Fruit fly (Drosophila melanogaster) whole organism, embryonic: ENCODE results near the gene Sar1.

Experiments
- ATbp ChIP-seq: fragments of 200-800 bp; sonication (Bioruptor generic); optimal IDR thresholded peaks from 2 replicates; lab custom pipeline; 2017; ENCODE audit warnings: missing biosample characterization, mild to moderate bottlenecking, missing genetic modification characterization, missing genetic modification reagents
- CG10274 ChIP-seq: fragments of 200-800 bp; sonication (Bioruptor generic); optimal IDR thresholded peaks from 3 replicates; lab custom pipeline; 2017; ENCODE audit warnings: missing biosample characterization, mild to moderate bottlenecking, missing genetic modification characterization
- CG10565 ChIP-seq: fragments of 200-800 bp; sonication (Bioruptor generic); optimal IDR thresholded peaks from 3 replicates; lab custom pipeline; 2016; ENCODE audit warnings: missing biosample characterization, mild to moderate bottlenecking, missing genetic modification characterization
- CG12391 ChIP-seq: fragments of 200-800 bp; sonication (Bioruptor generic); optimal IDR thresholded peaks from 3 replicates; lab custom pipeline; 2018; ENCODE audit warnings: missing biosample characterization, mild to moderate bottlenecking, missing genetic modification characterization, moderate library complexity
- CG12744 ChIP-seq: fragments of 200-800 bp; sonication (Bioruptor generic); optimal IDR thresholded peaks from 2 replicates; lab custom pipeline; 2016; ENCODE audit warnings: missing biosample characterization, missing genetic modification characterization
- CG14050 ChIP-seq: fragments of 200-800 bp; sonication (Bioruptor generic); IDR thresholded peaks from 3 replicates; pipeline ENCODE4 v1.3.6; 2022; ENCODE audit warnings: missing biosample characterization, missing genetic modification characterization
- CG15011 ChIP-seq: fragments of 200-800 bp; sonication (Bioruptor generic); optimal IDR thresholded peaks from 3 replicates; lab custom pipeline; 2018; ENCODE audit warnings: missing biosample characterization, mild to moderate bottlenecking, missing genetic modification characterization
- CG1602 ChIP-seq: fragments of 200-800 bp; sonication (Bioruptor generic); optimal IDR thresholded peaks from 3 replicates; lab custom pipeline; 2016; ENCODE audit warnings: missing biosample characterization, missing genetic modification characterization
- CG1603 ChIP-seq: fragments of 200-800 bp; sonication (Bioruptor generic); optimal IDR thresholded peaks from 2 replicates; lab custom pipeline; 2019; ENCODE audit warnings: missing biosample characterization, mild to moderate bottlenecking, missing genetic modification characterization, moderate library complexity
- CG18599 ChIP-seq: fragments of 200-800 bp; sonication (Bioruptor generic); optimal IDR thresholded peaks from 3 replicates; lab custom pipeline; 2017; ENCODE audit warnings: missing biosample characterization, missing genetic modification characterization, mild to moderate bottlenecking, moderate library complexity, missing genetic modification reagents
- CG2199 ChIP-seq: fragments of 200-800 bp; sonication (Bioruptor generic); IDR thresholded peaks from 3 replicates; pipeline ENCODE4 v1.3.6; 2022; ENCODE audit warnings: missing biosample characterization, missing genetic modification characterization
- CG30403 ChIP-seq: fragments of 200-800 bp; sonication (Bioruptor generic); optimal IDR thresholded peaks from 3 replicates; lab custom pipeline; 2016; ENCODE audit warnings: missing biosample characterization, missing genetic modification characterization
- CG31441 ChIP-seq: fragments of 200-800 bp; sonication (Bioruptor generic); IDR thresholded peaks from 2 replicates; pipeline ENCODE4 v1.3.6; 2022; ENCODE audit warnings: missing biosample characterization, missing genetic modification characterization
- CG33213 ChIP-seq: fragments of 200-800 bp; sonication (Bioruptor generic); optimal IDR thresholded peaks from 3 replicates; lab custom pipeline; 2016; ENCODE audit warnings: missing biosample characterization, missing genetic modification characterization
- CG6254 ChIP-seq: fragments of 200-800 bp; sonication (Bioruptor generic); optimal IDR thresholded peaks from 3 replicates; lab custom pipeline; 2017; ENCODE audit warnings: mild to moderate bottlenecking, missing biosample characterization, missing genetic modification reagents, missing genetic modification characterization
- CG7745 ChIP-seq: fragments of 200-800 bp; sonication (Bioruptor generic); optimal IDR thresholded peaks from 2 replicates; lab custom pipeline; 2018; ENCODE audit warnings: missing biosample characterization, mild to moderate bottlenecking, missing genetic modification characterization, moderate library complexity
- CG8478 ChIP-seq: fragments of >200 bp; optimal IDR thresholded peaks from 2 replicates; lab custom pipeline; 2018
- CG9215 ChIP-seq: fragments of 200-800 bp; sonication (Bioruptor generic); IDR thresholded peaks from 2 replicates; pipeline ENCODE4 v1.3.6; 2022; ENCODE audit warnings: missing biosample characterization, missing genetic modification characterization
- CG9932 ChIP-seq: fragments of 200-800 bp; sonication (Bioruptor generic); IDR thresholded peaks from 2 replicates; pipeline ENCODE4 v1.3.6; 2022; ENCODE audit warnings: missing biosample characterization, missing genetic modification characterization
- D19B ChIP-seq: fragments of 200-800 bp; sonication (Bioruptor generic); optimal IDR thresholded peaks from 2 replicates; lab custom pipeline; 2017; ENCODE audit warnings: missing biosample characterization, mild to moderate bottlenecking, missing genetic modification characterization
- Hr51 ChIP-seq, 2 experiments: fragments of 200-800 bp; sonication (Bioruptor generic); optimal IDR thresholded peaks; 2 replicates in 1 of 2; 3 replicates in 1 of 2; lab custom pipeline; 2016 to 2018; ENCODE audit warnings: missing biosample characterization in 2 of 2, missing genetic modification characterization in 2 of 2, mild to moderate bottlenecking in 1 of 2, moderate library complexity in 1 of 2
- Kr ChIP-seq: fragments of 200-800 bp; sonication (Bioruptor generic); optimal IDR thresholded peaks from 2 replicates; lab custom pipeline; 2017; ENCODE audit warnings: missing biosample characterization, mild to moderate bottlenecking, missing genetic modification characterization
- NC2β ChIP-seq: fragments of 200-800 bp; sonication (Bioruptor generic); optimal IDR thresholded peaks from 2 replicates; lab custom pipeline; 2016; ENCODE audit warnings: missing biosample characterization, missing genetic modification characterization
- Oli ChIP-seq: fragments of 200-800 bp; sonication (Bioruptor generic); optimal IDR thresholded peaks from 2 replicates; lab custom pipeline; 2018; ENCODE audit warnings: missing biosample characterization, mild to moderate bottlenecking, missing genetic modification characterization, moderate library complexity
- Side ChIP-seq: fragments of 200-800 bp; sonication (Bioruptor generic); optimal IDR thresholded peaks from 2 replicates; lab custom pipeline; 2016; ENCODE audit warnings: missing biosample characterization, missing genetic modification characterization
- Sox102F ChIP-seq: fragments of 200-800 bp; sonication (Bioruptor generic); optimal IDR thresholded peaks from 2 replicates; lab custom pipeline; 2018; ENCODE audit warnings: missing biosample characterization, mild to moderate bottlenecking, missing genetic modification characterization, moderate library complexity
- Xbp1 ChIP-seq: fragments of 200-800 bp; sonication (Bioruptor generic); optimal IDR thresholded peaks from 3 replicates; lab custom pipeline; 2016; ENCODE audit warnings: missing biosample characterization, mild to moderate bottlenecking, missing genetic modification characterization
- ab ChIP-seq: fragments of 200-800 bp; sonication (Bioruptor generic); optimal IDR thresholded peaks from 2 replicates; lab custom pipeline; 2016; ENCODE audit warnings: missing biosample characterization, missing genetic modification characterization
- al ChIP-seq: fragments of 200-800 bp; sonication (Bioruptor generic); IDR thresholded peaks from 2 replicates; pipeline ENCODE4 v1.3.6; 2022; ENCODE audit warnings: missing biosample characterization, missing genetic modification characterization
- btn ChIP-seq: fragments of 200-800 bp; sonication (Bioruptor generic); optimal IDR thresholded peaks from 2 replicates; lab custom pipeline; 2016; ENCODE audit warnings: missing biosample characterization, missing genetic modification characterization
- crc ChIP-seq: fragments of 200-800 bp; sonication (Bioruptor generic); optimal IDR thresholded peaks from 2 replicates; lab custom pipeline; 2016; ENCODE audit warnings: missing biosample characterization, missing genetic modification characterization
- crp ChIP-seq, 2 experiments: fragments of 200-800 bp; sonication (Bioruptor generic); optimal IDR thresholded peaks; 2 replicates in 1 of 2; 3 replicates in 1 of 2; lab custom pipeline; 2017; ENCODE audit warnings: missing biosample characterization in 2 of 2, missing genetic modification characterization in 2 of 2, mild to moderate bottlenecking in 1 of 2, moderate library complexity in 1 of 2
- cwo ChIP-seq: fragments of 200-800 bp; sonication (Bioruptor generic); optimal IDR thresholded peaks from 3 replicates; lab custom pipeline; 2017; ENCODE audit warnings: missing biosample characterization, missing genetic modification characterization, mild to moderate bottlenecking, moderate library complexity, missing genetic modification reagents
- danr ChIP-seq: fragments of 200-800 bp; sonication (Bioruptor generic); IDR thresholded peaks from 2 replicates; pipeline ENCODE4 v1.3.6; 2022; ENCODE audit warnings: missing biosample characterization, missing genetic modification characterization
- fd102C ChIP-seq: fragments of 200-800 bp; sonication (Bioruptor generic); optimal IDR thresholded peaks from 2 replicates; lab custom pipeline; 2018; ENCODE audit warnings: missing biosample characterization, mild to moderate bottlenecking, missing genetic modification characterization, moderate library complexity
- fd96Cb ChIP-seq: fragments of 200-800 bp; sonication (Bioruptor generic); optimal IDR thresholded peaks from 2 replicates; lab custom pipeline; 2018; ENCODE audit warnings: missing biosample characterization, mild to moderate bottlenecking, missing genetic modification characterization, moderate library complexity
- grn ChIP-seq: fragments of 200-800 bp; sonication (Bioruptor generic); optimal IDR thresholded peaks from 3 replicates; lab custom pipeline; 2017; ENCODE audit warnings: missing biosample characterization, missing genetic modification characterization
- hbn ChIP-seq: fragments of 200-800 bp; sonication (Bioruptor generic); IDR thresholded peaks from 2 replicates; pipeline ENCODE4 v1.3.6; 2022; ENCODE audit warnings: missing biosample characterization, missing genetic modification characterization; ENCODE audit not compliant: partially characterized antibody
- mam ChIP-seq: fragments of 200-800 bp; sonication (Bioruptor generic); optimal IDR thresholded peaks from 3 replicates; lab custom pipeline; 2016; ENCODE audit warnings: missing biosample characterization, missing genetic modification characterization
- mirr ChIP-seq: fragments of 200-800 bp; sonication (Bioruptor generic); optimal IDR thresholded peaks from 3 replicates; lab custom pipeline; 2018; ENCODE audit warnings: missing biosample characterization, mild to moderate bottlenecking, missing genetic modification characterization
- ranshi ChIP-seq: fragments of 200-800 bp; sonication (Bioruptor generic); IDR thresholded peaks from 2 replicates; pipeline ENCODE4 v1.3.6; 2022; ENCODE audit warnings: missing biosample characterization, missing genetic modification characterization
- ro ChIP-seq: fragments of 200-800 bp; sonication (Bioruptor generic); IDR thresholded peaks from 2 replicates; pipeline ENCODE4 v1.3.6; 2022; ENCODE audit warnings: missing biosample characterization, missing genetic modification characterization
- row ChIP-seq: fragments of 200-800 bp; sonication (Bioruptor generic); IDR thresholded peaks from 3 replicates; pipeline ENCODE4 v1.3.6; 2022; ENCODE audit warnings: missing biosample characterization, missing genetic modification characterization
- sima ChIP-seq: fragments of 200-800 bp; sonication (Bioruptor generic); optimal IDR thresholded peaks from 2 replicates; lab custom pipeline; 2016; ENCODE audit warnings: missing biosample characterization, missing genetic modification characterization
- slou ChIP-seq: fragments of 200-800 bp; sonication (Bioruptor generic); optimal IDR thresholded peaks from 3 replicates; lab custom pipeline; 2016; ENCODE audit warnings: missing biosample characterization, missing genetic modification characterization
- so ChIP-seq: fragments of 200-800 bp; sonication (Bioruptor generic); IDR thresholded peaks from 3 replicates; pipeline ENCODE4 v1.3.6; 2022; ENCODE audit warnings: missing biosample characterization, missing genetic modification characterization
- sr ChIP-seq: fragments of 200-800 bp; sonication (Bioruptor generic); IDR thresholded peaks from 3 replicates; pipeline ENCODE4 v1.3.6; 2022; ENCODE audit warnings: missing biosample characterization, missing genetic modification characterization
- vfl ChIP-seq: fragments of 200-800 bp; sonication (Bioruptor generic); optimal IDR thresholded peaks from 2 replicates; lab custom pipeline; 2016; ENCODE audit warnings: missing biosample characterization, missing genetic modification characterization
- vvl ChIP-seq: fragments of 200-800 bp; sonication (Bioruptor generic); IDR thresholded peaks from 2 replicates; pipeline ENCODE4 v1.3.6; 2022; ENCODE audit warnings: missing biosample characterization, missing genetic modification characterization

Sar1 gene

dm6 chr3R:22358810-22359209 is 2.3 kb downstream of the Sar1 start (continued):
- TF ChIP-seq CG18599 (GFP tag; lab: Kevin White, UChicago) (peak; percentile 72), btn (GFP tag; lab: Kevin White, UChicago) (peak; percentile 4), Xbp1 (peak; percentile 61), ab (no peak), CG9215 (GFP tag; lab: Robert Waterston, UW) (no peak), Sox102F (peak; percentile 76), Hr51 (GFP tag; optimal IDR thresholded peaks at IDR 0.05; lab: Kevin White, UChicago) (peak; percentile 27 to 58)

- TF ChIP-seq crc (GFP tag; lab: Kevin White, UChicago) (peak; percentile 77), CG8478 (no peak), fd102C (GFP tag; lab: Kevin White, UChicago) (peak; percentile 45), al (GFP tag; lab: Robert Waterston, UW) (peak; percentile 92), Side (GFP tag; lab: Kevin White, UChicago) (peak; percentile 79), crp (GFP tag; optimal IDR thresholded peaks at IDR 0.05; lab: Kevin White, UChicago) (peak; percentile 50 to 86), so (peak; percentile 90), CG12744 (GFP tag; lab: Kevin White, UChicago) (peak; percentile 86), CG6254 (GFP tag; lab: Kevin White, UChicago) (peak; percentile 62), ranshi (GFP tag; lab: Robert Waterston, UW) (peak; percentile 93), mam (GFP tag; lab: Kevin White, UChicago) (peak; percentile 93), grn (GFP tag; lab: Kevin White, UChicago) (peak; percentile 98), CG30403 (peak; percentile 96), sr (GFP tag; lab: Robert Waterston, UW) (peak; percentile 55; the same call in 1 of the 3 replicates), CG31441 (GFP tag; lab: Robert Waterston, UW) (peak; percentile 87), mirr (GFP tag; lab: Kevin White, UChicago) (peak; percentile 75), Oli (tag; lab: Kevin White, UChicago) (peak; percentile 82), CG9932 (GFP tag; lab: Robert Waterston, UW) (peak; percentile 98), CG7745 (peak; percentile 13), D19B (GFP tag; lab: Kevin White, UChicago) (peak; percentile 76), CG10274 (peak; percentile 55), CG2199 (GFP tag; lab: Robert Waterston, UW) (0 out of 3 replicates have a peak, but pooled peaks have one; percentile 62), CG12391 (tag; lab: Kevin White, UChicago) (peak; percentile 97), Kr (GFP tag; lab: Kevin White, UChicago) (no peak), CG15011 (GFP tag; lab: Kevin White, UChicago) (peak; percentile 71), NC2β (peak; percentile 84), CG33213 (GFP tag; lab: Kevin White, UChicago) (peak; percentile 81), hbn (GFP tag; lab: Robert Waterston, UW) (peak; percentile 92), vvl (GFP tag; lab: Robert Waterston, UW) (peak; percentile 94), ATbp (GFP tag; lab: Kevin White, UChicago) (peak; percentile 73), sima (GFP tag; lab: Kevin White, UChicago) (peak; percentile 31), fd96Cb (peak; percentile 79), row (GFP tag; lab: Robert Waterston, UW) (peak; percentile 98), CG1603 (tag; lab: Kevin White, UChicago) (peak; percentile 82), danr (GFP tag; lab: Robert Waterston, UW) (peak; percentile 84), vfl (GFP tag; lab: Kevin White, UChicago) (peak; percentile 92), CG10565 (GFP tag; lab: Kevin White, UChicago) (peak; percentile 55), ro (peak; percentile 81), slou (GFP tag; lab: Kevin White, UChicago) (peak; percentile 88), cwo (GFP tag; lab: Kevin White, UChicago) (peak; percentile 77), CG1602 (peak; percentile 93), CG14050 (GFP tag; lab: Robert Waterston, UW) (peak; percentile 85)
Observed at dm6 chr3R:22362218-22362907, 5.9 kb downstream of the Sar1 start, which contains the start of the genes JMJD6, CG7071 and Muted. TSS of gene JMJD6 (minus strand) at chr3R:22362371. TSS of gene CG7071 (plus strand) at chr3R:22362620. TSS of gene Muted (plus strand) at chr3R:22362620.
